Worm (Caenorhabditis elegans): Measurements from ENCODE around the gene lgc-42.

- no peak for TF ChIP-seq W03F9.2 (tag; optimal IDR thresholded peaks at IDR 0.05)
- TF ChIP-seq dao-5 (tag; optimal IDR thresholded peaks at IDR 0.05): no peak
These were observed 52.8 kb downstream of the lgc-42 start for ce11 chrIII:2050494-2050893.
